Worm (Caenorhabditis elegans) whole organism, L1 larva: ENCODE data around the gene srm-6.

Experiments
- C04F5.9 ChIP-seq: sonication (generic microtip); optimal IDR thresholded peaks from 2 replicates; lab custom pipeline; 2016; ENCODE audit warnings: missing genetic modification characterization, missing compliant biosample characterization
- C34B4.2 ChIP-seq: sonication (generic microtip); optimal IDR thresholded peaks from 2 replicates; lab custom pipeline; 2017; ENCODE audit warnings: mild to moderate bottlenecking, missing genetic modification characterization, missing compliant biosample characterization
- F16B12.6 ChIP-seq: fragments of 150-350 bp; optimal IDR thresholded peaks from 2 replicates; lab custom pipeline; 2014; ENCODE audit warnings: missing biosample characterization, missing genetic modification characterization
- aha-1 ChIP-seq: fragments of 150-350 bp; optimal IDR thresholded peaks from 2 replicates; lab custom pipeline; 2014; ENCODE audit warnings: missing biosample characterization, missing genetic modification characterization
- aly-2 ChIP-seq: fragments of 150-350 bp; optimal IDR thresholded peaks from 2 replicates; lab custom pipeline; 2014; ENCODE audit warnings: missing biosample characterization, missing genetic modification characterization
- ama-1 ChIP-seq: fragments of 150-350 bp; optimal IDR thresholded peaks from 2 replicates; lab custom pipeline; 2014
- blmp-1 ChIP-seq: fragments of 150-350 bp; optimal IDR thresholded peaks from 2 replicates; lab custom pipeline; 2014; ENCODE audit warnings: missing biosample characterization, missing genetic modification characterization
- ceh-8 ChIP-seq: fragments of 200-800 bp; sonication (Bioruptor generic); optimal IDR thresholded peaks from 2 replicates; lab custom pipeline; 2018; ENCODE audit warnings: mild to moderate bottlenecking, missing genetic modification characterization, moderate library complexity, missing compliant biosample characterization
- ceh-88 ChIP-seq: fragments of 200-800 bp; sonication (Bioruptor generic); IDR thresholded peaks from 2 replicates; pipeline ENCODE4 v1.3.6; 2022; ENCODE audit warnings: missing genetic modification characterization, missing compliant biosample characterization
- ceh-90 ChIP-seq: sonication (generic microtip); optimal IDR thresholded peaks from 2 replicates; lab custom pipeline; 2016; ENCODE audit warnings: missing genetic modification characterization, missing compliant biosample characterization
- ces-1 ChIP-seq: fragments of 150-350 bp; optimal IDR thresholded peaks from 2 replicates; lab custom pipeline; 2014; ENCODE audit warnings: missing biosample characterization, missing genetic modification reagents, missing genetic modification characterization
- dpl-1 ChIP-seq, 3 experiments: fragments of 150-350 bp in 2 of 3; sonication (generic microtip) in 1 of 3; optimal IDR thresholded peaks; 2 replicates each; lab custom pipeline; 2014 to 2017; ENCODE audit warnings: missing biosample characterization in 3 of 3, missing genetic modification characterization in 3 of 3, missing genetic modification reagents in 3 of 3
- efl-1 ChIP-seq, 4 experiments: fragments of 150-350 bp; optimal IDR thresholded peaks in 3 of 4; peaks in 1 of 4; 1 replicate in 1 of 4; 2 replicates in 3 of 4; lab custom pipeline; 2014; ENCODE audit warnings: missing biosample characterization in 2 of 4, missing genetic modification characterization in 2 of 4, missing genetic modification reagents in 2 of 4
- egl-13 ChIP-seq: sonication (generic microtip); optimal IDR thresholded peaks from 2 replicates; lab custom pipeline; 2016; ENCODE audit warnings: missing genotype, missing genetic modification reagents, missing genetic modification characterization, missing compliant biosample characterization
- fkh-4 ChIP-seq: sonication (generic microtip); optimal IDR thresholded peaks from 2 replicates; lab custom pipeline; 2016; ENCODE audit warnings: missing compliant biosample characterization, missing genetic modification characterization, borderline replicate concordance
- fkh-8 ChIP-seq: sonication (generic microtip); optimal IDR thresholded peaks from 2 replicates; lab custom pipeline; 2016; ENCODE audit warnings: mild to moderate bottlenecking, missing genetic modification characterization, missing compliant biosample characterization
- hlh-4 ChIP-seq: sonication (generic microtip); optimal IDR thresholded peaks from 2 replicates; lab custom pipeline; 2016; ENCODE audit warnings: mild to moderate bottlenecking, missing genetic modification characterization, missing compliant biosample characterization
- hpl-2 ChIP-seq: fragments of 150-350 bp; optimal IDR thresholded peaks from 2 replicates; lab custom pipeline; 2014; ENCODE audit warnings: missing biosample characterization, missing genetic modification reagents, missing genetic modification characterization
- isw-1 ChIP-seq: fragments of 200-800 bp; sonication (Bioruptor generic); IDR thresholded peaks from 2 replicates; pipeline ENCODE4 v1.3.6; 2022; ENCODE audit warnings: missing genetic modification characterization, missing compliant biosample characterization
- lin-13 ChIP-seq: fragments of 150-350 bp; optimal IDR thresholded peaks from 2 replicates; lab custom pipeline; 2014; ENCODE audit warnings: missing biosample characterization, missing genetic modification reagents, missing genetic modification characterization
- lin-35 ChIP-seq, 2 experiments: fragments of 150-350 bp; optimal IDR thresholded peaks; 2 replicates each; lab custom pipeline; 2014; ENCODE audit warnings: missing biosample characterization in 2 of 2, missing genetic modification characterization in 2 of 2, missing genetic modification reagents in 2 of 2
- mdl-1 ChIP-seq, 2 experiments: fragments of 150-350 bp; optimal IDR thresholded peaks; 2 replicates each; lab custom pipeline; 2014 to 2017; ENCODE audit warnings: missing biosample characterization in 2 of 2, missing genetic modification characterization in 2 of 2, inconsistent platforms in 1 of 2
- mef-2 ChIP-seq: fragments of 150-350 bp; optimal IDR thresholded peaks from 2 replicates; lab custom pipeline; 2014; ENCODE audit warnings: missing biosample characterization, missing genetic modification characterization
- mep-1 ChIP-seq: fragments of 150-350 bp; optimal IDR thresholded peaks from 2 replicates; lab custom pipeline; 2014; ENCODE audit warnings: missing biosample characterization, missing genetic modification characterization
- nhr-11 ChIP-seq: fragments of 150-350 bp; optimal IDR thresholded peaks from 2 replicates; lab custom pipeline; 2014; ENCODE audit warnings: missing biosample characterization, missing genetic modification characterization
- nhr-12 ChIP-seq: sonication (generic microtip); optimal IDR thresholded peaks from 2 replicates; lab custom pipeline; 2017; ENCODE audit warnings: missing biosample characterization, missing genetic modification characterization
- nhr-19 ChIP-seq: fragments of 200-800 bp; sonication (Bioruptor generic); conservative IDR thresholded peaks from 2 replicates; pipeline ENCODE4 v1.3.6; 2022; ENCODE audit warnings: missing genetic modification characterization, missing compliant biosample characterization
- nhr-20 ChIP-seq: sonication (generic microtip); optimal IDR thresholded peaks from 2 replicates; lab custom pipeline; 2016; ENCODE audit warnings: mild to moderate bottlenecking, missing genetic modification characterization, missing compliant biosample characterization
- nhr-237 ChIP-seq: fragments of 150-350 bp; optimal IDR thresholded peaks from 2 replicates; lab custom pipeline; 2014; ENCODE audit warnings: missing biosample characterization, missing genetic modification characterization
- nhr-28 ChIP-seq: fragments of 150-350 bp; optimal IDR thresholded peaks from 2 replicates; lab custom pipeline; 2014; ENCODE audit warnings: missing biosample characterization, missing genetic modification characterization
- nhr-47 ChIP-seq: sonication (generic microtip); optimal IDR thresholded peaks from 2 replicates; lab custom pipeline; 2016; ENCODE audit warnings: mild to moderate bottlenecking, missing genetic modification characterization, moderate library complexity, missing compliant biosample characterization
- nhr-71 ChIP-seq: sonication (generic microtip); optimal IDR thresholded peaks from 2 replicates; lab custom pipeline; 2016; ENCODE audit warnings: mild to moderate bottlenecking, missing genetic modification characterization, moderate library complexity, missing compliant biosample characterization
- nhr-77 ChIP-seq: fragments of 150-350 bp; optimal IDR thresholded peaks from 2 replicates; lab custom pipeline; 2014; ENCODE audit warnings: missing biosample characterization, missing genetic modification characterization
- nhr-85 ChIP-seq: sonication (generic microtip); peaks from one replicate; lab custom pipeline; 2016; ENCODE audit warnings: missing genetic modification characterization, inconsistent platforms, missing compliant biosample characterization
- nhr-90 ChIP-seq: sonication (generic microtip); optimal IDR thresholded peaks from 2 replicates; lab custom pipeline; 2016; ENCODE audit warnings: mild to moderate bottlenecking, missing genetic modification characterization, missing compliant biosample characterization; ENCODE audit not compliant: poor library complexity
- pag-3 ChIP-seq: sonication (generic microtip); optimal IDR thresholded peaks from 2 replicates; lab custom pipeline; 2017; ENCODE audit warnings: missing genetic modification characterization, mild to moderate bottlenecking, missing compliant biosample characterization, antibody characterized with exemption, borderline replicate concordance; ENCODE audit not compliant: insufficient read depth
- pax-3 ChIP-seq: fragments of 200-800 bp; sonication (Bioruptor generic); optimal IDR thresholded peaks from 2 replicates; lab custom pipeline; 2018; ENCODE audit warnings: mild to moderate bottlenecking, missing genetic modification characterization, moderate library complexity, missing compliant biosample characterization
- pqm-1 ChIP-seq: sonication (generic microtip); optimal IDR thresholded peaks from 3 replicates; lab custom pipeline; 2017; ENCODE audit warnings: missing biosample characterization, missing genetic modification characterization
- rnt-1 ChIP-seq: sonication (generic microtip); optimal IDR thresholded peaks from 2 replicates; lab custom pipeline; 2016; ENCODE audit warnings: mild to moderate bottlenecking, missing genetic modification characterization, moderate library complexity, missing compliant biosample characterization
- skn-1 ChIP-seq: fragments of 150-350 bp; optimal IDR thresholded peaks from 2 replicates; lab custom pipeline; 2014; ENCODE audit warnings: missing biosample characterization, missing genetic modification characterization
- snpc-4 ChIP-seq: fragments of 150-350 bp; optimal IDR thresholded peaks from 2 replicates; lab custom pipeline; 2014; ENCODE audit warnings: missing biosample characterization, missing genetic modification characterization
- snu-23 ChIP-seq: sonication (generic microtip); optimal IDR thresholded peaks from 2 replicates; lab custom pipeline; 2016; ENCODE audit warnings: missing genetic modification characterization, missing compliant biosample characterization
- sox-4 ChIP-seq: sonication (generic microtip); optimal IDR thresholded peaks from 2 replicates; lab custom pipeline; 2016; ENCODE audit warnings: missing genetic modification characterization, missing compliant biosample characterization
- sptf-1 ChIP-seq: fragments of 150-350 bp; optimal IDR thresholded peaks from 2 replicates; lab custom pipeline; 2014; ENCODE audit warnings: missing biosample characterization, missing genetic modification characterization
- sup-37 ChIP-seq: fragments of 200-800 bp; sonication (Bioruptor generic); optimal IDR thresholded peaks from 2 replicates; lab custom pipeline; 2018; ENCODE audit warnings: mild to moderate bottlenecking, missing genetic modification characterization, missing compliant biosample characterization
- tbx-2 ChIP-seq: sonication (generic microtip); optimal IDR thresholded peaks from 2 replicates; lab custom pipeline; 2016; ENCODE audit warnings: missing genetic modification characterization, missing compliant biosample characterization
- unc-130 ChIP-seq: fragments of 150-350 bp; optimal IDR thresholded peaks from 2 replicates; lab custom pipeline; 2017; ENCODE audit warnings: missing biosample characterization, missing genetic modification characterization, inconsistent platforms
- unc-62 ChIP-seq: fragments of 150-350 bp; optimal IDR thresholded peaks from 2 replicates; lab custom pipeline; 2014; ENCODE audit warnings: missing biosample characterization, missing genetic modification reagents, missing genetic modification characterization
- unc-86 ChIP-seq: sonication (generic microtip); optimal IDR thresholded peaks from 2 replicates; lab custom pipeline; 2016; ENCODE audit warnings: missing genetic modification characterization, missing compliant biosample characterization
- unc-98 ChIP-seq: fragments of 200-800 bp; sonication (Bioruptor generic); IDR thresholded peaks from 2 replicates; pipeline ENCODE4 v1.3.6; 2022; ENCODE audit warnings: missing genetic modification characterization, missing compliant biosample characterization
- xbp-1 ChIP-seq: sonication (generic microtip); optimal IDR thresholded peaks from 2 replicates; lab custom pipeline; 2016; ENCODE audit warnings: missing genetic modification characterization, missing compliant biosample characterization
- zip-4 ChIP-seq: fragments of 200-800 bp; sonication (Bioruptor generic); optimal IDR thresholded peaks from 2 replicates; lab custom pipeline; 2018; ENCODE audit warnings: mild to moderate bottlenecking, missing genetic modification characterization, moderate library complexity, missing compliant biosample characterization
- ztf-11 ChIP-seq, 2 experiments: sonication (generic microtip); optimal IDR thresholded peaks; 2 replicates each; lab custom pipeline; 2016 to 2017; ENCODE audit warnings: missing genetic modification characterization in 2 of 2, missing biosample characterization in 1 of 2, missing compliant biosample characterization in 1 of 2
- ztf-4 ChIP-seq: fragments of 150-350 bp; optimal IDR thresholded peaks from 2 replicates; lab custom pipeline; 2014; ENCODE audit warnings: missing biosample characterization, missing genetic modification characterization

The srm-6 gene

DNA sequence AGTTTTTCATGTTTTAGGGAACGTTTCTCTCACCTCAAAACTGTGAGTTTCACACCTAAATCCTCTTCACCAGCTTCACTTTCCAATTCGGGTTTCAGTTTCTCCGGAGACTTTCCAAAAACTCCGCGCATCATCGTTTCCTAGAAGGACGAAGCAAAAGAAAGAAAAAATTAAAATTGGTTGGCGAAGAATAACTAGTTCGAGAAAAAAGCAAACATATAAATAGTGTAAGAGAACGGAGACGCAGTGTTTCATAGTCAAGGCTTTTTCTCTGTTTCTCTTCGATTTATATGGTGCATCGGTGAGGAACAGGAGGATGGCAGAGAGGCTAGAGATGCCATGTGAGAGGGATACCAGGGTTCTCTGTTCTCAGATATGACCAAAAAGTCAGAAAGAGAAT lies 14.0 kb upstream of the srm-6 start, which contains the start of gene F47B8.3 (continued):
- peak; percentile 51 for TF ChIP-seq nhr-47 (tag; lab: Kevin White, UChicago)
- TF ChIP-seq ceh-88 (GFP tag; lab: Robert Waterston, UW): no peak
- peak; percentile 85 for TF ChIP-seq fkh-8
- TF ChIP-seq C04F5.9 (tag; lab: Kevin White, UChicago): no peak
- TF ChIP-seq nhr-12 (tag; lab: Kevin White, UChicago): no peak
- no peak for TF ChIP-seq ama-1 (lab: Kevin White, UChicago)
- TF ChIP-seq aha-1: no peak
- TF ChIP-seq efl-1 (optimal IDR thresholded peaks at IDR 0.05; lab: Kevin White, UChicago): peak; percentile 61 to 82
- peak; percentile 37 to 60 for TF ChIP-seq efl-1 (GFP tag; optimal IDR thresholded peaks at IDR 0.05 in 1 of 2; lab: Kevin White, UChicago)
- peak; percentile 52 to 57 for TF ChIP-seq lin-35 (GFP tag; optimal IDR thresholded peaks at IDR 0.05; lab: Kevin White, UChicago)
- peak; percentile 1 for TF ChIP-seq nhr-90 (tag; lab: Kevin White, UChicago)
- peak; percentile 62 for TF ChIP-seq nhr-71 (tag; lab: Kevin White, UChicago)
- TF ChIP-seq C34B4.2: no peak
- no peak for TF ChIP-seq pax-3 (tag; lab: Kevin White, UChicago)
- no peak for TF ChIP-seq F16B12.6 (tag; lab: Kevin White, UChicago)
- no peak for TF ChIP-seq unc-86
- TF ChIP-seq unc-130 (tag; lab: Kevin White, UChicago): no peak
- TF ChIP-seq nhr-77 (tag; lab: Kevin White, UChicago): no peak
- TF ChIP-seq mep-1: peak; percentile 77
- TF ChIP-seq ztf-11 (tag; optimal IDR thresholded peaks at IDR 0.05; lab: Kevin White, UChicago): no peak
- no peak for TF ChIP-seq isw-1 (GFP tag; lab: Robert Waterston, UW)
- TF ChIP-seq blmp-1 (tag; lab: Kevin White, UChicago): peak; percentile 50
- TF ChIP-seq zip-4 (GFP tag; lab: Kevin White, UChicago): no peak
- no peak for TF ChIP-seq unc-62
- TF ChIP-seq hlh-4 (tag; lab: Kevin White, UChicago): no peak
- no peak for TF ChIP-seq ces-1 (GFP tag; lab: Kevin White, UChicago)
- no peak for TF ChIP-seq aly-2 (tag; lab: Kevin White, UChicago)
- no peak for TF ChIP-seq ceh-8 (GFP tag; lab: Kevin White, UChicago)
- no peak for TF ChIP-seq egl-13
- TF ChIP-seq pqm-1 (tag; lab: Kevin White, UChicago): no peak
- no peak for TF ChIP-seq nhr-85 (tag; lab: Kevin White, UChicago)
- peak; percentile 55 for TF ChIP-seq snpc-4 (tag; lab: Kevin White, UChicago)
- TF ChIP-seq unc-98: no peak
- peak in 1 of 2 experiments; percentile 59 for TF ChIP-seq mdl-1 (tag; optimal IDR thresholded peaks at IDR 0.05; lab: Kevin White, UChicago)
- no peak for TF ChIP-seq hpl-2 (GFP tag; lab: Kevin White, UChicago)
- no peak for TF ChIP-seq skn-1
- TF ChIP-seq rnt-1 (tag; lab: Kevin White, UChicago): peak; percentile 47
- TF ChIP-seq dpl-1 (GFP tag; optimal IDR thresholded peaks at IDR 0.05; lab: Kevin White, UChicago): peak; percentile 20 to 43 (median 23)
- no peak for TF ChIP-seq sox-4 (tag; lab: Kevin White, UChicago)
- TF ChIP-seq xbp-1 (tag; lab: Kevin White, UChicago): no peak
- TF ChIP-seq nhr-20 (tag; lab: Kevin White, UChicago): peak; percentile 53
- no peak for TF ChIP-seq lin-13 (GFP tag; lab: Kevin White, UChicago)
- TF ChIP-seq nhr-28 (tag; lab: Kevin White, UChicago): no peak
- TF ChIP-seq fkh-4 (tag; lab: Kevin White, UChicago): no peak
- TF ChIP-seq nhr-237: no peak
- TF ChIP-seq sptf-1 (tag; lab: Kevin White, UChicago): no peak
- TF ChIP-seq nhr-11 (tag; lab: Kevin White, UChicago): no peak
- peak; percentile 93 for TF ChIP-seq pag-3 (tag; lab: Kevin White, UChicago)
- TF ChIP-seq snu-23 (GFP tag; lab: Kevin White, UChicago): peak; percentile 68
- TF ChIP-seq mef-2 (tag; lab: Kevin White, UChicago): no peak
- no peak for TF ChIP-seq tbx-2
- no peak for TF ChIP-seq ztf-4 (tag; lab: Kevin White, UChicago)
- no peak for TF ChIP-seq ceh-90
- no peak for TF ChIP-seq sup-37 (GFP tag; lab: Kevin White, UChicago)
- peak; percentile 20; the same call in 1 of the 2 replicates for TF ChIP-seq nhr-19 (GFP tag; lab: Robert Waterston, UW)
